Fruit fly (Drosophila melanogaster) Kc167 (cell line): Measurements from ENCODE around the gene CG10466.

Experiments
- Myc ChIP-seq: fragments of >200 bp; optimal IDR thresholded peaks from 2 replicates; lab custom pipeline; 2017; ENCODE audit warnings: missing external identifiers
- Sin3A ChIP-seq: fragments of >200 bp; optimal IDR thresholded peaks from 2 replicates; lab custom pipeline; 2018; ENCODE audit warnings: missing external identifiers
- h ChIP-seq: fragments of >200 bp; optimal IDR thresholded peaks from 3 replicates; lab custom pipeline; 2018; ENCODE audit warnings: missing external identifiers
- insv ChIP-seq: fragments of >200 bp; optimal IDR thresholded peaks from 3 replicates; lab custom pipeline; 2018; ENCODE audit warnings: missing external identifiers
- psq ChIP-seq: fragments of >200 bp; optimal IDR thresholded peaks from 2 replicates; lab custom pipeline; 2017; ENCODE audit warnings: missing external identifiers
- ttk ChIP-seq: sonication (Bioruptor generic); optimal IDR thresholded peaks from 2 replicates; lab custom pipeline; 2017; ENCODE audit warnings: missing external identifiers

The CG10466 gene

DNA sequence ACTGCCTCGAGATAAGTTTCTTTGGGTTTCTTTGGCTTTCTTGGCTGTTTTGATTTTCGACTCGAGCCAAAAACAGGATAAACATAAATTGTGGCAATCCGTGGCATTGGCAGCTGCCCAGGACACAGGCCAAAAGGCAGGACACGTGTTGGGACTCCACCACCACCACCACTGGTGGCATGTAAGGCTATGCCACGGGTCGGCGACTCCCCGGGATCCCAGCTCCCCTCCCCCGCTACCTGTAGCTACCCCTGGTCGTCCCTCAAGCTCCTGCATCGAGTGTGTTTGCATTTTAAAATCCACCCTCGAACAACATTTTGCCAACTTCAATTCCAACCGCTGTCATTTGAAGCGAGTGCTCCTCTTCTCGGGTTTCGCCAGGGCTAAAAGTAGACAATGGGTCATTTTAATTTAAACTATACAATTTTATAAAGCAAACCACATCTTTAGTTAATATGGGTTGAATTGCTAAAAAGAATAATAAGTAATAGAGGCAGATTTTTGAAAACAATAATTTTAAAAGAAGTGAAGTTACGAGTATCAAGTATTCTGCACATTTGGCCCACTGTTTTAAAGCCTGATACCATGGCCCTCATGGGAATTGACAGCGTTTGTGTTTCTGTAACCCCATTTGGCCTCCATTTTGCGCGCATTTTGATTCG is 10.2 kb downstream of the CG10466 start:
- no peak for TF ChIP-seq insv (lab: Kevin White, UChicago)

- TF ChIP-seq ttk (no peak), h (lab: Kevin White, UChicago) (no peak)
Observed at dm6 chr2L:19805007-19805406, 13.1 kb downstream of the CG10466 start.

- TF ChIP-seq psq (lab: Kevin White, UChicago), result no peak
- TF ChIP-seq h (lab: Kevin White, UChicago), result no peak
- no peak for TF ChIP-seq ttk
- TF ChIP-seq insv (lab: Kevin White, UChicago), result no peak
- no peak for TF ChIP-seq Sin3A
- no peak for TF ChIP-seq Myc
Observed at dm6 chr2L:19809515-19810049, 17.7 kb downstream of the CG10466 start.

DNA sequence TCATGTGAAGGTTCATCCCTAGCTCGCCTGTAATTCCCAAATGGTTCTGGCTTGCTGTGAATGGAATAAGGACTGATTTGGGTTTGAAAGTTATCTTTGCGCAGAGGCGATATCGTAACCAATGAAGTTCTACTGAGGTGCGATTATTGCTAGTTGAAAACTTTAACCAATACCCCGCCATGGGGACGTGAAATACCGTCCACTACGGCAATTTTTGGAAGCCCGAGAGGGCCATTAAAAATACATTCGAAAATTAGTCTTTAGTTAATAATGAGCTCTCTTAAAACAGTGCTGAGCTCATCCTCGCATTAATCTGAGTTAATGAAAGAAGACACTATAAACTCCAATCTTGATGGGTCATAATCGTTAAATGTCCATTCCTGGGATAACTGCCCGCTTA is 18.7 kb downstream of the CG10466 start:
- no peak for TF ChIP-seq Sin3A

DNA sequence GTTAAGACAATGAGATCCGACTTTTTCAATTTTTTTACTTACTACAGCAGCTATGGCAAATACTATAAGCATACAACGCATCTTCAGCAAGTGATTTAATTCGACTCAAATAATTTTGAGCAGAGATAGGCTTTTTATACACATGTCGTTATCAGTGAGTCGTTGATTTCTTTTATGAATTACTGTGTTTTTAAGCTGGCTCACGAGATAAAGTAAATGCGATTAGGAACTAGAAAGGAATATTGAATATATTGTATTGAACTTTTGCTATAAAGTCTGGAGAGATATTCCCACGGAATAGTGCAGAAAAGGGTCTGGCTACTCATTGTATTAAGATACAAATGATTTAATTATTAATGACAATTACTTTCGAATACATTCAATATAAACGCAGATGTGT is 22.5 kb downstream of the CG10466 start, which contains the start of gene CG13962:
TSS of gene CG13962 (minus strand) at position 101 of the 400 bp plus-strand sequence.
- TF ChIP-seq Sin3A, result no peak
- no peak for TF ChIP-seq Myc
- TF ChIP-seq insv (lab: Kevin White, UChicago), result no peak
- no peak for TF ChIP-seq ttk
- TF ChIP-seq psq (lab: Kevin White, UChicago), result no peak
- TF ChIP-seq h (lab: Kevin White, UChicago), result no peak

DNA sequence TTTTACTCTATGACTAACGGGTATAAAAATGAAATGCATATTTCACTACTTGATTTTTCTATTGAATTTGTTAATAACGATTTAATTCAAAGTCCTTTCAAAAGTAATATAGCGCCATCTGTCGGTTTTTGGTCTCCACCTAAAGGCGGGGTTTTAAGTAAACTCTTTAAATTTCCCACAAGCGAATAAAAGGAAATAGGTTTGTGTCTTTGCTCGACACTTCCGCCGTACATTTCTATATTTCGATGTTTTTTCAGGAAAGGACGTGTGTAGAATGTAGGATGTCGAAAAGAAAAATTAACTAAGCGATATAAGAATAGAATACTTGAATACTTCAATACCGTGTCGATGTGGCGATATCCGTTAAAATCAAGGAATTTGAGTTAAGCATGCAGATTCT is 25.2 kb downstream of the CG10466 start:
- TF ChIP-seq psq (lab: Kevin White, UChicago), result no peak
- no peak for TF ChIP-seq insv (lab: Kevin White, UChicago)

DNA sequence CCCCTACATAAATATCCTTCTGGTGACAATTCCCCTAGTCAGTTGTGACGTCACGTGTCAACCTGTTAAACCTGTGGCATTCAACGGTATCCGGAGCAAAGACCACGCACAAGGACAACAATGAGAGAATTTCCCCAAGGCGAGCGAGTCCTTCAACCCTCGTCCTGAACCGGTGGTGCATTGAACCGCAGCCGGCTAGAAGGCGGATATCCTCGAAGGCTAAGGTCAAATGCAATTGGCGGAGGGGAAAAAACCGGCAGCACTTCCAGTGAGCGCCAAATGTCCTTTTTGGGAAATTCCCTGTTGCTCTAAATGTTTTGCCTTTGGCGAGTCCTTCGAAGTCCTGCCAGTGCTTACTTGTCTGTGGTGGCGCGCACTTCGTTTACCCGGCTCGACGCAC is 28.0 kb downstream of the CG10466 start:
- TF ChIP-seq Sin3A, result no peak
- no peak for TF ChIP-seq h (lab: Kevin White, UChicago)
- no peak for TF ChIP-seq insv (lab: Kevin White, UChicago)

DNA sequence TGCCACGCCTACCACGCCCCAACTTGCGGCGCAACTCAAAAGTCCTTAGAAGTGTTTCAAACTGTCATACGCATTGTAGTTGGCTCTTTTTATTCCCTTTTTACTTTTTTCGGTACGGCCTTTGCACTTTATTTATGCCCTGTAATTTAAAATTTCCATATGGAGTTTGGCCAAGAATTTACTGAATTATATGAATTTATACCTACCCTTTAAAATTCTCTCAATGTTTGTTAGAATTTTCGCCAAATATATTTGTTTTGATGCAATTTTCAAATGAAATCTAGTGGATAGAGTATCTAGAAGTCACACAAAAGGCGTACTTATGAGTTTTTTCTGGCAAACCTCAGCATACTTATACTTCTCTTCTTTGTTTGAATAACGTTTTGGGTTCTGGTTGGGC is 32.4 kb downstream of the CG10466 start:
- TF ChIP-seq Sin3A (no peak), Myc (no peak), ttk (no peak), insv (lab: Kevin White, UChicago) (no peak), psq (lab: Kevin White, UChicago) (no peak), h (lab: Kevin White, UChicago) (no peak)

- no peak for TF ChIP-seq h (lab: Kevin White, UChicago)
- no peak for TF ChIP-seq Myc
- TF ChIP-seq Sin3A, result no peak
- no peak for TF ChIP-seq insv (lab: Kevin White, UChicago)
- no peak for TF ChIP-seq ttk
- no peak for TF ChIP-seq psq (lab: Kevin White, UChicago)
Observed at dm6 chr2L:19829353-19829752, 37.4 kb downstream of the CG10466 start.

- no peak for TF ChIP-seq psq (lab: Kevin White, UChicago)
- TF ChIP-seq insv (lab: Kevin White, UChicago), result no peak
- TF ChIP-seq ttk, result no peak
- no peak for TF ChIP-seq Myc
- TF ChIP-seq Sin3A, result no peak
- no peak for TF ChIP-seq h (lab: Kevin White, UChicago)
Observed at dm6 chr2L:19831388-19831787, 39.5 kb downstream of the CG10466 start.

dm6 chr2L:19835186-19835585 is 43.3 kb downstream of the CG10466 start:
- TF ChIP-seq Myc (no peak), psq (lab: Kevin White, UChicago) (no peak)

- TF ChIP-seq psq (lab: Kevin White, UChicago) (no peak), insv (lab: Kevin White, UChicago) (no peak), h (lab: Kevin White, UChicago) (no peak), ttk (no peak), Myc (no peak), Sin3A (no peak)
Observed at dm6 chr2L:19836226-19836625, 44.3 kb downstream of the CG10466 start.
